Fruit fly (Drosophila melanogaster) whole organism, adult: ENCODE data around the gene pnt.

Experiments used
- CG11617 ChIP-seq: fragments of 200-800 bp; sonication (Bioruptor generic); optimal IDR thresholded peaks from 2 replicates; lab custom pipeline; 2017; ENCODE audit warnings: mild to moderate bottlenecking, missing biosample characterization, missing genetic modification reagents, missing genetic modification characterization
- CG12768 ChIP-seq: fragments of 200-800 bp; sonication (Bioruptor generic); optimal IDR thresholded peaks from 2 replicates; lab custom pipeline; 2017; ENCODE audit warnings: missing biosample characterization, missing genetic modification characterization, mild to moderate bottlenecking, moderate library complexity, missing genetic modification reagents
- CG14711 ChIP-seq: fragments of 200-800 bp; sonication (Bioruptor generic); optimal IDR thresholded peaks from 2 replicates; lab custom pipeline; 2018; ENCODE audit warnings: missing biosample characterization, mild to moderate bottlenecking, missing genetic modification characterization, moderate library complexity
- CG1620 ChIP-seq: fragments of 200-800 bp; sonication (Bioruptor generic); optimal IDR thresholded peaks from 2 replicates; lab custom pipeline; 2016; ENCODE audit warnings: missing biosample characterization, missing genetic modification characterization
- CG33017 ChIP-seq: fragments of 200-800 bp; sonication (Bioruptor generic); optimal IDR thresholded peaks from 2 replicates; lab custom pipeline; 2018; ENCODE audit warnings: missing biosample characterization, mild to moderate bottlenecking, missing genetic modification characterization, moderate library complexity
- CG5204 ChIP-seq: fragments of 200-800 bp; sonication (Bioruptor generic); optimal IDR thresholded peaks from 2 replicates; lab custom pipeline; 2016; ENCODE audit warnings: missing biosample characterization, missing genetic modification characterization
- CG7045 ChIP-seq: fragments of 200-800 bp; sonication (Bioruptor generic); optimal IDR thresholded peaks from 2 replicates; lab custom pipeline; 2017; ENCODE audit warnings: missing biosample characterization, mild to moderate bottlenecking, missing genetic modification characterization
- CG7101 ChIP-seq: fragments of 200-800 bp; sonication (Bioruptor generic); optimal IDR thresholded peaks from 2 replicates; lab custom pipeline; 2018; ENCODE audit warnings: missing biosample characterization, mild to moderate bottlenecking, missing genetic modification characterization, moderate library complexity
- Clk ChIP-seq: fragments of 200-800 bp; sonication (Bioruptor generic); optimal IDR thresholded peaks from 2 replicates; lab custom pipeline; 2017; ENCODE audit warnings: missing biosample characterization, missing genetic modification characterization
- Crg-1 ChIP-seq: fragments of 200-800 bp; sonication (Bioruptor generic); optimal IDR thresholded peaks from 2 replicates; lab custom pipeline; 2016; ENCODE audit warnings: missing biosample characterization, missing genetic modification characterization
- Hr96 ChIP-seq: fragments of 200-800 bp; sonication (Bioruptor generic); optimal IDR thresholded peaks from 2 replicates; lab custom pipeline; 2016; ENCODE audit warnings: missing biosample characterization, missing genetic modification characterization
- Mnt ChIP-seq: fragments of 200-800 bp; sonication (Bioruptor generic); optimal IDR thresholded peaks from 2 replicates; lab custom pipeline; 2016; ENCODE audit warnings: missing biosample characterization, mild to moderate bottlenecking, missing genetic modification characterization
- bab1 ChIP-seq: fragments of 200-800 bp; sonication (Bioruptor generic); optimal IDR thresholded peaks from 3 replicates; lab custom pipeline; 2019; ENCODE audit warnings: missing biosample characterization, mild to moderate bottlenecking, missing genetic modification characterization, moderate library complexity
- cic ChIP-seq: fragments of 200-800 bp; sonication (Bioruptor generic); optimal IDR thresholded peaks from 2 replicates; lab custom pipeline; 2017; ENCODE audit warnings: missing biosample characterization, mild to moderate bottlenecking, missing genetic modification characterization, moderate library complexity
- cnc ChIP-seq, 2 experiments: fragments of >200 bp; optimal IDR thresholded peaks; 2 replicates each; lab custom pipeline; 2017
- kay ChIP-seq: fragments of 200-800 bp; sonication (Bioruptor generic); peaks from one replicate; lab custom pipeline; 2016; ENCODE audit warnings: missing biosample characterization, missing genetic modification characterization, borderline replicate concordance
- ovo ChIP-seq: fragments of 200-800 bp; sonication (Bioruptor generic); optimal IDR thresholded peaks from 2 replicates; lab custom pipeline; 2016; ENCODE audit warnings: missing biosample characterization, missing genetic modification characterization
- pad ChIP-seq: fragments of 200-800 bp; sonication (Bioruptor generic); optimal IDR thresholded peaks from 3 replicates; lab custom pipeline; 2017; ENCODE audit warnings: missing biosample characterization, missing genetic modification characterization, mild to moderate bottlenecking, moderate library complexity, missing genetic modification reagents
- tj ChIP-seq: fragments of 200-800 bp; sonication (Bioruptor generic); optimal IDR thresholded peaks from 3 replicates; lab custom pipeline; 2017; ENCODE audit warnings: missing biosample characterization, mild to moderate bottlenecking, missing genetic modification characterization, moderate library complexity
- toe ChIP-seq: fragments of 200-800 bp; sonication (Bioruptor generic); optimal IDR thresholded peaks from 2 replicates; lab custom pipeline; 2016; ENCODE audit warnings: missing biosample characterization, missing genetic modification characterization

The pnt gene

DNA sequence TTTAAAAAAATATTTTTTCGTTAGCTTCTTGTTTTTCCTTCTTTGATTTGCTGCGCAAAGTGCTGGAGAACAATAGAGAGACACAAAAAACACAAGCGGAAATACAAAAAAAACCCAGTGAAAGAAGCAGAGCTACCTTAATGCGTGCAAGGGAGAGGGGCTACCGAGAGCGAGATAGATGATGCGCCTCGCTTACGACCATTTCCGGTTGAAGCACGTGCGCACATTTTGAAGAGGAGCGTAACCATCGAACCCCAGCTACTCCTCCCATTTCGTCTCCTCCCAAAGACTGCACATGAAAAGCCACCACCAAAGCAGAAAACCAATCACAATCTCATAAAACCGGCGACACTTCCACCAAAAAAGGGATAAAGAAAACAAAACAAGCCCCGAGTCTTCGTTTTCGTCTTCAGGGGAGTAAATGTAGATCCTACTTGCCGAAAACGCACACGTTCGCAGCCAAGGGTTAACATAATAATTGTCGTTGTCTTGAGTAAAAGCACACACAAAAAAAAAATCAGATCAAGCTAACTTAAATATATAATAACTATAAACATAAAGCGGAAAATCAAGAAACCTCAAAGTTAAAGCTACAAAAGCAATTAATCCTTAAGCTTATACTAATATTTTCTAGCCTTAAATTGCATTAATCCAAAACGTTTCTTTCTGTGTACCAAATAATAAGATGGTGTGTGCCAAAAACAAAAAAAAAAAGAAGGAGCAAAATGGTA is 48.7 kb downstream of the pnt start:
- TF ChIP-seq kay (GFP tag; lab: Kevin White, UChicago) (peak; percentile 36), CG1620 (GFP tag; lab: Kevin White, UChicago) (no peak)

dm6 chr3R:23296146-23296545 is 49.8 kb downstream of the pnt start:
- TF ChIP-seq CG5204 (GFP tag; lab: Kevin White, UChicago) (no peak), Clk (GFP tag; lab: Kevin White, UChicago) (no peak), CG14711 (tag; lab: Kevin White, UChicago) (no peak), tj (no peak), pad (no peak), toe (GFP tag; lab: Kevin White, UChicago) (no peak), cnc (optimal IDR thresholded peaks at IDR 0.05; lab: Kevin White, UChicago) (no peak), CG7045 (GFP tag; lab: Kevin White, UChicago) (no peak)

dm6 chr3R:23295360-23295772 is 50.6 kb downstream of the pnt start:
- TF ChIP-seq CG11617 (no peak), CG7045 (GFP tag; lab: Kevin White, UChicago) (no peak), Clk (GFP tag; lab: Kevin White, UChicago) (no peak), bab1 (no peak), tj (peak; percentile 28), pad (no peak), Mnt (GFP tag; lab: Kevin White, UChicago) (peak; percentile 24), CG1620 (GFP tag; lab: Kevin White, UChicago) (no peak), toe (GFP tag; lab: Kevin White, UChicago) (peak; percentile 6), CG5204 (GFP tag; lab: Kevin White, UChicago) (no peak), Crg-1 (no peak), cic (peak; percentile 56), CG12768 (GFP tag; lab: Kevin White, UChicago) (no peak), kay (GFP tag; lab: Kevin White, UChicago) (no peak), CG14711 (tag; lab: Kevin White, UChicago) (no peak), Hr96 (peak; percentile 37), CG33017 (tag; lab: Kevin White, UChicago) (peak; percentile 8), CG7101 (tag; lab: Kevin White, UChicago) (peak; percentile 15), cnc (optimal IDR thresholded peaks at IDR 0.05; lab: Kevin White, UChicago) (no peak), ovo (GFP tag; lab: Kevin White, UChicago) (no peak)

DNA sequence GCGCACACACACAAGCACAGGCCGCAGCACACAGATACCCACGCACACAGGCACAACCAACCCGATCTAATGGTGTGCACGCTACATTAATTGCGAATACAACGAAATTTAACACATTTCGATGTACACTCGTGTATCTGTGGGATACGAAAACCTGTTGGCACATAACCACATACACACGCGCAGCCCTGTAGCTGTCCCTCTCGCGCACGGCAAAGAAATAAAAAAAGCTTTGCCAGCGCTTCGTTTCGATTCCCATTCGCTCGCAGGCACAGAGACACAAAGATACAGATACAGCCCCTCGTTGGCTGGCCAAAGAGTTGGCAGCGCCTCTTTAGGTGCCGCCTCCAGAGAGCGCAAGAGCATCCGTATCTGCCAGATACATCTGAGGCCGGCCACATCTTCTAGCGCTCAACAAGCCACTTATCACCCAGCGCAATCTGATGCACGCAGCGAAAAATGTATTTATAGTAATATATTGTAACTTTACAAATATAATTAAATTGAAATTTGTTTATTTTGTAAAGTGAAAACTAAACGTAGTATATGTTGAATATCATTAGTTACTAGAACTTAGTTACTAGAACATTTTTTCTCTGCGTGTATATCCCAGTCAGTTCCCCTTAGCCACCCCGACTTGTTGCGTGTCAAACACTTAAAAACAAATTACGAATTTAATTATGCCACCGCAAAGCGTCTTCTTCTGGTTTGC is 52.7 kb downstream of the pnt start:
- TF ChIP-seq CG5204 (GFP tag; lab: Kevin White, UChicago) = no peak
- TF ChIP-seq Clk (GFP tag; lab: Kevin White, UChicago) = no peak
- TF ChIP-seq Hr96 = no peak
- TF ChIP-seq cic = peak; percentile 21
- TF ChIP-seq toe (GFP tag; lab: Kevin White, UChicago) = peak; percentile 4
- TF ChIP-seq CG33017 (tag; lab: Kevin White, UChicago) = peak; percentile 4
- peak; percentile 91 for TF ChIP-seq tj

DNA sequence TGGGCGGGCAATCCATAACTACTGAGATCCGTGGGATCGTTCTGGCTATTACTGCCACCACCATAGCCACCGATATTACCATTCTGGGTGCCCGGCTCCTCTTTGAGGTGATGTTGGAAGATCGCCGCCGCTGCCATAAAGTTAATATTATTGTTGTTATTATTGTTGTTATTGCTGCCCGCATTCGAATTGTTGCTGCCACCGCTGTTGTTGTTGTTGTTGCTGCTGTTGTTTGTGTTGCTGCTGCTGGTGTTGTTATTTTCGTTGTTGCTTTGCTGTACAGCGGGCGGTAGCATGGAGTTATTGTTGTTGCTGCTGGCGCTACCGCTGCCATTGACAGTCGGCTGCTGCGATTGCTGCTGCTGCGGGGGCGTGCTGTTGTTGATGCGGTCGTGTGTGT is 53.7 kb downstream of the pnt start:
- TF ChIP-seq bab1 (no peak), Clk (GFP tag; lab: Kevin White, UChicago) (no peak), CG7101 (tag; lab: Kevin White, UChicago) (no peak)

DNA sequence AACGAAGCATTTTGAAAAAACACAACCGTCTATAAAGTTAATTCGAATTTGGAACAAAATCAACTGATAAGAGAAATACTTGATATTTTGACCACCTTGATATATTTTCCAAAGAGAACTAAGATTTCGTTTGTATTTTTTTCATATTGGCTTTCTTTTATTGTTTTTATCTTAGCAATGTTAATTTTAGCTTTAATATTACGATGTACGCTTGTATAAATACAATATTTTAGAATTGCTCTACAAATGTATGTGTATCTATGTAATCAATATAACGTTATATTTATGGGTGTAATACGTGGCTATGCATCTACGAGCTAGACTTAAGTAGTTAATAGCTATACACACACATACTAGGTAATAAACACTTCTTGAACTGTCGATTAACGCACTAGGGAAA is 55.9 kb downstream of the pnt start, which contains the start of gene bb8:
TSS of gene bb8 (minus strand) at position 101 of the 400 bp plus-strand sequence.
- TF ChIP-seq pad (no peak), Clk (GFP tag; lab: Kevin White, UChicago) (no peak), CG7045 (GFP tag; lab: Kevin White, UChicago) (no peak), Mnt (GFP tag; lab: Kevin White, UChicago) (no peak), toe (GFP tag; lab: Kevin White, UChicago) (no peak), CG7101 (tag; lab: Kevin White, UChicago) (no peak), CG11617 (no peak)

- TF ChIP-seq tj = no peak
- TF ChIP-seq CG1620 (GFP tag; lab: Kevin White, UChicago) = no peak
- TF ChIP-seq bab1 = no peak
- no peak for TF ChIP-seq Hr96
- TF ChIP-seq Crg-1 = no peak
- no peak for TF ChIP-seq CG33017 (tag; lab: Kevin White, UChicago)
- TF ChIP-seq CG11617 = no peak
- TF ChIP-seq CG5204 (GFP tag; lab: Kevin White, UChicago) = no peak
- TF ChIP-seq CG7101 (tag; lab: Kevin White, UChicago) = no peak
- TF ChIP-seq Mnt (GFP tag; lab: Kevin White, UChicago) = no peak
- no peak for TF ChIP-seq ovo (GFP tag; lab: Kevin White, UChicago)
- TF ChIP-seq toe (GFP tag; lab: Kevin White, UChicago) = no peak
Measured at dm6 chr3R:23287951-23288350, 58.0 kb downstream of the pnt start, which contains the start of gene wam. TSS of gene wam (minus strand) at chr3R:23288051.
